Fruit fly (Drosophila melanogaster) whole organism, embryonic: ENCODE data around the gene CG10866.

Experiments
- Atf6 ChIP-seq: fragments of 200-800 bp; sonication (Bioruptor generic); IDR thresholded peaks from 2 replicates; pipeline ENCODE4 v1.3.6; 2022; ENCODE audit warnings: missing biosample characterization, missing genetic modification characterization
- Awh ChIP-seq: fragments of 200-800 bp; sonication (Bioruptor generic); IDR thresholded peaks from 2 replicates; pipeline ENCODE4, ENCODE4 v1.3.6; 2022; ENCODE audit warnings: missing biosample characterization, missing genetic modification characterization
- CG10274 ChIP-seq: fragments of 200-800 bp; sonication (Bioruptor generic); optimal IDR thresholded peaks from 3 replicates; lab custom pipeline; 2017; ENCODE audit warnings: missing biosample characterization, mild to moderate bottlenecking, missing genetic modification characterization
- CG10654 ChIP-seq: fragments of 200-800 bp; sonication (Bioruptor generic); optimal IDR thresholded peaks from 2 replicates; lab custom pipeline; 2016; ENCODE audit warnings: missing biosample characterization, missing genetic modification characterization
- CG11085 ChIP-seq: fragments of 200-800 bp; sonication (Bioruptor generic); IDR thresholded peaks from 2 replicates; pipeline ENCODE4 v1.3.6; 2022; ENCODE audit warnings: missing biosample characterization, missing genetic modification characterization
- CG11695 ChIP-seq: fragments of 200-800 bp; sonication (Bioruptor generic); IDR thresholded peaks from 3 replicates; pipeline ENCODE4 v1.3.6; 2022; ENCODE audit warnings: missing biosample characterization, missing genetic modification characterization
- CG12236 ChIP-seq: fragments of 200-800 bp; sonication (Bioruptor generic); optimal IDR thresholded peaks from 2 replicates; lab custom pipeline; 2016; ENCODE audit warnings: missing biosample characterization, missing genetic modification characterization
- CG14014 ChIP-seq: fragments of 200-800 bp; sonication (Bioruptor generic); IDR thresholded peaks from 2 replicates; pipeline ENCODE4 v1.3.6; 2022; ENCODE audit warnings: missing biosample characterization, missing genetic modification characterization
- CG14667 ChIP-seq: fragments of 200-800 bp; sonication (Bioruptor generic); IDR thresholded peaks from 2 replicates; pipeline ENCODE4 v1.3.6; 2022; ENCODE audit warnings: missing biosample characterization, missing genetic modification characterization
- CG15514 ChIP-seq: fragments of 200-800 bp; sonication (Bioruptor generic); optimal IDR thresholded peaks from 3 replicates; lab custom pipeline; 2017; ENCODE audit warnings: missing biosample characterization, missing genetic modification characterization, mild to moderate bottlenecking, moderate library complexity, missing genetic modification reagents
- CG1647 ChIP-seq: fragments of 200-800 bp; sonication (Bioruptor generic); optimal IDR thresholded peaks from 3 replicates; lab custom pipeline; 2016; ENCODE audit warnings: missing biosample characterization, missing genetic modification characterization
- CG17186 ChIP-seq: fragments of 200-800 bp; sonication (Bioruptor generic); optimal IDR thresholded peaks from 3 replicates; lab custom pipeline; 2017; ENCODE audit warnings: missing biosample characterization, missing genetic modification reagents, missing genetic modification characterization
- CG17328 ChIP-seq: fragments of 200-800 bp; sonication (Bioruptor generic); IDR thresholded peaks from 2 replicates; pipeline ENCODE4 v1.3.6; 2022; ENCODE audit warnings: missing biosample characterization, missing genetic modification characterization
- CG17385 ChIP-seq: fragments of 200-800 bp; sonication (Bioruptor generic); optimal IDR thresholded peaks from 3 replicates; lab custom pipeline; 2018; ENCODE audit warnings: missing biosample characterization, mild to moderate bottlenecking, missing genetic modification characterization
- CG32767 ChIP-seq: fragments of 200-800 bp; sonication (Bioruptor generic); IDR thresholded peaks from 2 replicates; pipeline ENCODE4 v1.3.6; 2022; ENCODE audit warnings: missing biosample characterization, missing genetic modification characterization
- CG3407 ChIP-seq: fragments of 200-800 bp; sonication (Bioruptor generic); optimal IDR thresholded peaks from 2 replicates; lab custom pipeline; 2018; ENCODE audit warnings: missing biosample characterization, mild to moderate bottlenecking, missing genetic modification characterization
- CG34376 ChIP-seq: fragments of 200-800 bp; sonication (Bioruptor generic); optimal IDR thresholded peaks from 2 replicates; lab custom pipeline; 2018; ENCODE audit warnings: missing biosample characterization, mild to moderate bottlenecking, missing genetic modification characterization
- CG4730 ChIP-seq: fragments of 200-800 bp; sonication (Bioruptor generic); IDR thresholded peaks from 2 replicates; pipeline ENCODE4 v1.3.6; 2022; ENCODE audit warnings: missing biosample characterization, missing genetic modification characterization
- CG6272 ChIP-seq: fragments of 200-800 bp; sonication (Bioruptor generic); IDR thresholded peaks from 2 replicates; pipeline ENCODE4 v1.3.6; 2022; ENCODE audit warnings: missing biosample characterization, missing genetic modification characterization
- CG7556 ChIP-seq: fragments of 200-800 bp; sonication (Bioruptor generic); optimal IDR thresholded peaks from 2 replicates; lab custom pipeline; 2017; ENCODE audit warnings: missing biosample characterization, mild to moderate bottlenecking, missing genetic modification characterization
- D ChIP-seq, 2 experiments: fragments of 200-800 bp in 1 of 2; fragments of >200 bp in 1 of 2; sonication (Bioruptor generic) in 1 of 2; optimal IDR thresholded peaks; 2 replicates in 1 of 2; 3 replicates in 1 of 2; lab custom pipeline; 2017; ENCODE audit warnings: mild to moderate bottlenecking in 1 of 2, missing biosample characterization in 1 of 2, missing genetic modification characterization in 1 of 2, missing genetic modification reagents in 1 of 2
- Dip2 ChIP-seq: fragments of 200-800 bp; sonication (Bioruptor generic); IDR thresholded peaks from 2 replicates; pipeline ENCODE4 v1.3.6; 2022; ENCODE audit warnings: missing biosample characterization, missing genetic modification characterization
- ERR ChIP-seq: fragments of 200-800 bp; sonication (Bioruptor generic); optimal IDR thresholded peaks from 2 replicates; lab custom pipeline; 2016; ENCODE audit warnings: missing biosample characterization, missing genetic modification characterization
- HLH54F ChIP-seq: fragments of 200-800 bp; sonication (Bioruptor generic); optimal IDR thresholded peaks from 3 replicates; lab custom pipeline; 2016; ENCODE audit warnings: missing biosample characterization, missing genetic modification characterization
- HmgZ ChIP-seq: fragments of 200-800 bp; sonication (Bioruptor generic); optimal IDR thresholded peaks from 2 replicates; lab custom pipeline; 2018; ENCODE audit warnings: missing biosample characterization, mild to moderate bottlenecking, missing genetic modification characterization
- Lim3 ChIP-seq: fragments of 200-800 bp; sonication (Bioruptor generic); IDR thresholded peaks from 2 replicates; pipeline ENCODE4 v1.3.6; 2022; ENCODE audit warnings: missing biosample characterization, missing genetic modification characterization
- NfI ChIP-seq: fragments of 200-800 bp; sonication (Bioruptor generic); optimal IDR thresholded peaks from 3 replicates; lab custom pipeline; 2018; ENCODE audit warnings: missing biosample characterization, mild to moderate bottlenecking, missing genetic modification characterization, moderate library complexity
- Ptx1 ChIP-seq: fragments of 200-800 bp; sonication (Bioruptor generic); IDR thresholded peaks from 2 replicates; pipeline ENCODE4 v1.3.6; 2022; ENCODE audit warnings: missing biosample characterization, missing genetic modification characterization
- Sry-δ ChIP-seq: fragments of 200-800 bp; sonication (Bioruptor generic); optimal IDR thresholded peaks from 2 replicates; lab custom pipeline; 2016; ENCODE audit warnings: missing biosample characterization, missing genetic modification characterization
- Ssrp ChIP-seq: fragments of 200-800 bp; sonication (Bioruptor generic); optimal IDR thresholded peaks from 2 replicates; lab custom pipeline; 2018; ENCODE audit warnings: missing biosample characterization, mild to moderate bottlenecking, missing genetic modification characterization, moderate library complexity
- Stat92E ChIP-seq, 3 experiments: fragments of >200 bp in 2 of 3; fragments of 200-800 bp in 1 of 3; sonication (Bioruptor generic) in 1 of 3; optimal IDR thresholded peaks; 2 replicates each; lab custom pipeline; 2017 to 2019; ENCODE audit warnings: missing biosample characterization in 3 of 3, missing genetic modification characterization in 3 of 3, mild to moderate bottlenecking in 1 of 3, moderate library complexity in 1 of 3
- al ChIP-seq: fragments of 200-800 bp; sonication (Bioruptor generic); IDR thresholded peaks from 2 replicates; pipeline ENCODE4 v1.3.6; 2022; ENCODE audit warnings: missing biosample characterization, missing genetic modification characterization
- crp ChIP-seq, 2 experiments: fragments of 200-800 bp; sonication (Bioruptor generic); optimal IDR thresholded peaks; 2 replicates in 1 of 2; 3 replicates in 1 of 2; lab custom pipeline; 2017; ENCODE audit warnings: missing biosample characterization in 2 of 2, missing genetic modification characterization in 2 of 2, mild to moderate bottlenecking in 1 of 2, moderate library complexity in 1 of 2
- disco-r ChIP-seq: fragments of 200-800 bp; sonication (Bioruptor generic); optimal IDR thresholded peaks from 2 replicates; lab custom pipeline; 2016; ENCODE audit warnings: missing biosample characterization, missing genetic modification characterization
- exex ChIP-seq: fragments of 200-800 bp; sonication (Bioruptor generic); optimal IDR thresholded peaks from 4 replicates; lab custom pipeline; 2018; ENCODE audit warnings: missing biosample characterization, mild to moderate bottlenecking, missing genetic modification characterization, moderate library complexity
- h ChIP-seq: fragments of >200 bp; optimal IDR thresholded peaks from 2 replicates; lab custom pipeline; 2017
- hbn ChIP-seq: fragments of 200-800 bp; sonication (Bioruptor generic); IDR thresholded peaks from 2 replicates; pipeline ENCODE4 v1.3.6; 2022; ENCODE audit warnings: missing biosample characterization, missing genetic modification characterization; ENCODE audit not compliant: partially characterized antibody
- lilli ChIP-seq: fragments of 200-800 bp; sonication (Bioruptor generic); optimal IDR thresholded peaks from 3 replicates; lab custom pipeline; 2016; ENCODE audit warnings: missing biosample characterization, missing genetic modification characterization
- lov ChIP-seq, 2 experiments: fragments of 200-800 bp in 1 of 2; fragments of >200 bp in 1 of 2; sonication (Bioruptor generic) in 1 of 2; IDR thresholded peaks in 1 of 2; optimal IDR thresholded peaks in 1 of 2; 2 replicates in 1 of 2; 3 replicates in 1 of 2; pipeline versions ENCODE4 v1.3.6 to Lab custom; 2017 to 2022; ENCODE audit warnings: missing biosample characterization in 1 of 2, missing genetic modification characterization in 1 of 2
- sd ChIP-seq: fragments of 200-800 bp; sonication (Bioruptor generic); optimal IDR thresholded peaks from 3 replicates; lab custom pipeline; 2018; ENCODE audit warnings: missing biosample characterization, mild to moderate bottlenecking, missing genetic modification characterization, moderate library complexity
- shn ChIP-seq: fragments of 200-800 bp; sonication (Bioruptor generic); optimal IDR thresholded peaks from 3 replicates; lab custom pipeline; 2016; ENCODE audit warnings: missing biosample characterization, missing genetic modification characterization
- sim ChIP-seq: fragments of 200-800 bp; sonication (Bioruptor generic); IDR thresholded peaks from 2 replicates; pipeline ENCODE4 v1.3.6; 2022; ENCODE audit warnings: missing biosample characterization, missing genetic modification characterization
- slou ChIP-seq: fragments of 200-800 bp; sonication (Bioruptor generic); optimal IDR thresholded peaks from 3 replicates; lab custom pipeline; 2016; ENCODE audit warnings: missing biosample characterization, missing genetic modification characterization
- sob ChIP-seq: fragments of 200-800 bp; sonication (Bioruptor generic); IDR thresholded peaks from 2 replicates; pipeline ENCODE4 v1.3.6; 2022; ENCODE audit warnings: missing biosample characterization, missing genetic modification characterization
- tio ChIP-seq: fragments of 200-800 bp; sonication (Bioruptor generic); optimal IDR thresholded peaks from 2 replicates; lab custom pipeline; 2017; ENCODE audit warnings: missing biosample characterization, missing genetic modification characterization, inconsistent platforms
- tx ChIP-seq: fragments of 200-800 bp; sonication (Bioruptor generic); optimal IDR thresholded peaks from 2 replicates; lab custom pipeline; 2016; ENCODE audit warnings: missing biosample characterization, missing genetic modification characterization
- unpg ChIP-seq: fragments of 200-800 bp; sonication (Bioruptor generic); optimal IDR thresholded peaks from 3 replicates; lab custom pipeline; 2018; ENCODE audit warnings: missing biosample characterization, mild to moderate bottlenecking, missing genetic modification characterization, moderate library complexity
- wdn ChIP-seq: fragments of 200-800 bp; sonication (Bioruptor generic); IDR thresholded peaks from 2 replicates; pipeline ENCODE4 v1.3.6; 2022; ENCODE audit warnings: missing biosample characterization, missing genetic modification characterization
- zen ChIP-seq: fragments of 200-800 bp; sonication (Bioruptor generic); optimal IDR thresholded peaks from 3 replicates; lab custom pipeline; 2018; ENCODE audit warnings: missing biosample characterization, mild to moderate bottlenecking, missing genetic modification characterization, moderate library complexity

CG10866 gene

DNA sequence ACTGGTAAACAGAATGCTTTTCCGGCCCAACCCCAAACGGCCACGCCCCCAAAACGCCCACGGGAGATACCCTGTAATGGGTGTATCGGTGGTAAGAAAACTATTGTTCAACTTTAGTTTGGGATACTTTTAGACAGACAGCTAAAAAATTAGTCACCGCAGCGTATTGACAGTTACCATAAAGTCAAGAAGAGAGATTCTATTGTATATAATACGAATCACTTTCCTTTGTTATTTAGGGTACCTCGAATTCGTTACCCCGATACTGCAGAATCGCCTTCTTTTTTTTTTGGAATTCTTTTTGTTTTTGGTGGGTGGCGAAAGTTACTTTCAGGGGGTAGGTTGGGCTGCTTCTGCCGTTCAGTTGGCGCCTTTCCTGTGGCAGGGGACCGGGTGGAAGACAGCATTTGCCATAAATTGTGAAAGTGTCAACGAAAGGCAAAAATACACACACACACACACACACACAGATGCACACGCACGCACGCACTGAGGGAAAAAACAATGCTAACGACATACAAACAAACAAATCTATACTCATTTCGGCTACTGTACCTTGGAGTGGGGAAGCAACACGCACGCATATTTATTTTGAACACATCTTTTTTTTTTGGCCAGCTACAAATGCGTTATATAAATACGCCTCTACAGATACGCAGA is 32.7 kb upstream of the CG10866 start (continued):
- TF ChIP-seq HLH54F (GFP tag; lab: Kevin White, UChicago): peak; percentile 40
- TF ChIP-seq sim (GFP tag; lab: Robert Waterston, UW): no peak
- TF ChIP-seq CG14667 (GFP tag; lab: Robert Waterston, UW): no peak
- no peak for TF ChIP-seq CG11085 (GFP tag; lab: Robert Waterston, UW)
- no peak for TF ChIP-seq al
- TF ChIP-seq CG12236 (GFP tag; lab: Kevin White, UChicago): no peak
- TF ChIP-seq CG4730 (GFP tag; lab: Robert Waterston, UW): no peak
- no peak for TF ChIP-seq CG17186 (GFP tag; lab: Kevin White, UChicago)
- TF ChIP-seq CG7556 (GFP tag; lab: Kevin White, UChicago): peak; percentile 67
- 0 out of 2 replicates have a peak, but pooled peaks have one; percentile 22 for TF ChIP-seq Ptx1
- TF ChIP-seq h (lab: Kevin White, UChicago): no peak
- 0 out of 2 replicates have a peak, but pooled peaks have one; percentile 18 for TF ChIP-seq CG14014 (GFP tag; lab: Robert Waterston, UW)
- TF ChIP-seq tx: no peak
- no peak for TF ChIP-seq CG32767 (GFP tag; lab: Robert Waterston, UW)
- TF ChIP-seq hbn (GFP tag; lab: Robert Waterston, UW): no peak
- TF ChIP-seq Dip2 (GFP tag; lab: Robert Waterston, UW): no peak
- peak; percentile 2 for TF ChIP-seq CG3407 (GFP tag; lab: Kevin White, UChicago)
- no peak for TF ChIP-seq Awh (GFP tag; lab: Robert Waterston, UW)
- TF ChIP-seq CG17328 (GFP tag; lab: Robert Waterston, UW): 0 out of 2 replicates have a peak, but pooled peaks have one; percentile 41
- TF ChIP-seq Atf6 (GFP tag; lab: Robert Waterston, UW): peak; percentile 44; the same call in 1 of the 2 replicates
- no peak for TF ChIP-seq crp (GFP tag; optimal IDR thresholded peaks at IDR 0.05; lab: Kevin White, UChicago)
- TF ChIP-seq Stat92E (GFP tag; optimal IDR thresholded peaks at IDR 0.05; lab: Kevin White, UChicago): no peak
- no peak for TF ChIP-seq CG10654 (GFP tag; lab: Kevin White, UChicago)
- no peak for TF ChIP-seq CG11695 (GFP tag; lab: Robert Waterston, UW)
- no peak for TF ChIP-seq D (optimal IDR thresholded peaks at IDR 0.05; lab: Kevin White, UChicago)
- TF ChIP-seq D (GFP tag; optimal IDR thresholded peaks at IDR 0.05; lab: Kevin White, UChicago): peak; percentile 9
- no peak for TF ChIP-seq exex
- no peak for TF ChIP-seq ERR (GFP tag; lab: Kevin White, UChicago)
- peak; percentile 23 for TF ChIP-seq CG15514 (GFP tag; lab: Kevin White, UChicago)
- TF ChIP-seq CG10274: no peak
- TF ChIP-seq lov (optimal IDR thresholded peaks at IDR 0.05; lab: Kevin White, UChicago): no peak
- TF ChIP-seq lov (GFP tag; IDR thresholded peaks at IDR 0.05; lab: Robert Waterston, UW): no peak
- peak; percentile 47 for TF ChIP-seq CG17385 (GFP tag; lab: Kevin White, UChicago)
- TF ChIP-seq wdn (GFP tag; lab: Robert Waterston, UW): no peak
- TF ChIP-seq NfI (GFP tag; lab: Kevin White, UChicago): no peak
- TF ChIP-seq Ssrp (tag; lab: Kevin White, UChicago): peak; percentile 21
- TF ChIP-seq HmgZ (tag; lab: Kevin White, UChicago): peak; percentile 10
- TF ChIP-seq zen (tag; lab: Kevin White, UChicago): no peak
- no peak for TF ChIP-seq Sry-δ
- peak; percentile 59 for TF ChIP-seq lilli (GFP tag; lab: Kevin White, UChicago)
- TF ChIP-seq CG6272 (GFP tag; lab: Robert Waterston, UW): no peak
- TF ChIP-seq sob (GFP tag; lab: Robert Waterston, UW): peak; percentile 35; the same call in 1 of the 2 replicates
- TF ChIP-seq shn: no peak
- peak; percentile 26 for TF ChIP-seq unpg
- no peak for TF ChIP-seq disco-r (GFP tag; lab: Kevin White, UChicago)
- TF ChIP-seq CG34376 (GFP tag; lab: Kevin White, UChicago): no peak
- no peak for TF ChIP-seq CG1647 (GFP tag; lab: Kevin White, UChicago)
- peak; percentile 2 for TF ChIP-seq tio (GFP tag; lab: Kevin White, UChicago)
- TF ChIP-seq sd: peak; percentile 10
- no peak for TF ChIP-seq slou (GFP tag; lab: Kevin White, UChicago)
- TF ChIP-seq Lim3 (GFP tag; lab: Robert Waterston, UW): no peak
